Fruit fly (Drosophila melanogaster) whole organism, embryonic: ENCODE results near the gene E2f1.

ENCODE experiments used
- Asciz ChIP-seq: fragments of 200-800 bp; sonication (Bioruptor generic); optimal IDR thresholded peaks from 2 replicates; lab custom pipeline; 2017; ENCODE audit warnings: missing biosample characterization, mild to moderate bottlenecking, missing genetic modification characterization, missing genetic modification reagents
- CG1024 ChIP-seq: fragments of 200-800 bp; sonication (Bioruptor generic); IDR thresholded peaks from 2 replicates; pipeline ENCODE4 v1.3.6; 2022; ENCODE audit warnings: missing biosample characterization, missing genetic modification characterization
- CG10267 ChIP-seq: fragments of 200-800 bp; sonication (Bioruptor generic); optimal IDR thresholded peaks from 2 replicates; lab custom pipeline; 2018; ENCODE audit warnings: missing biosample characterization, mild to moderate bottlenecking, missing genetic modification characterization, moderate library complexity
- CG10654 ChIP-seq: fragments of 200-800 bp; sonication (Bioruptor generic); optimal IDR thresholded peaks from 2 replicates; lab custom pipeline; 2016; ENCODE audit warnings: missing biosample characterization, missing genetic modification characterization
- CG11247 ChIP-seq: fragments of 200-800 bp; sonication (Bioruptor generic); IDR thresholded peaks from 2 replicates; pipeline ENCODE4 v1.3.6; 2022; ENCODE audit warnings: missing biosample characterization, missing genetic modification characterization
- CG11695 ChIP-seq: fragments of 200-800 bp; sonication (Bioruptor generic); IDR thresholded peaks from 3 replicates; pipeline ENCODE4 v1.3.6; 2022; ENCODE audit warnings: missing biosample characterization, missing genetic modification characterization
- CG1233 ChIP-seq: fragments of 200-800 bp; sonication (Bioruptor generic); optimal IDR thresholded peaks from 4 replicates; lab custom pipeline; 2018; ENCODE audit warnings: missing biosample characterization, mild to moderate bottlenecking, missing genetic modification characterization
- CG15696 ChIP-seq: fragments of 200-800 bp; sonication (Bioruptor generic); optimal IDR thresholded peaks from 2 replicates; lab custom pipeline; 2019; ENCODE audit warnings: missing biosample characterization, mild to moderate bottlenecking, missing genetic modification characterization, moderate library complexity
- CG2199 ChIP-seq: fragments of 200-800 bp; sonication (Bioruptor generic); IDR thresholded peaks from 3 replicates; pipeline ENCODE4 v1.3.6; 2022; ENCODE audit warnings: missing biosample characterization, missing genetic modification characterization
- CG30403 ChIP-seq: fragments of 200-800 bp; sonication (Bioruptor generic); optimal IDR thresholded peaks from 3 replicates; lab custom pipeline; 2016; ENCODE audit warnings: missing biosample characterization, missing genetic modification characterization
- CG3065 ChIP-seq: fragments of 200-800 bp; sonication (Bioruptor generic); optimal IDR thresholded peaks from 2 replicates; lab custom pipeline; 2016; ENCODE audit warnings: missing biosample characterization, missing genetic modification characterization
- CG3407 ChIP-seq: fragments of 200-800 bp; sonication (Bioruptor generic); optimal IDR thresholded peaks from 2 replicates; lab custom pipeline; 2018; ENCODE audit warnings: missing biosample characterization, mild to moderate bottlenecking, missing genetic modification characterization
- CG4282 ChIP-seq: fragments of 200-800 bp; sonication (Bioruptor generic); optimal IDR thresholded peaks from 2 replicates; lab custom pipeline; 2016; ENCODE audit warnings: missing biosample characterization, missing genetic modification characterization
- CG4404 ChIP-seq: fragments of 200-800 bp; sonication (Bioruptor generic); IDR thresholded peaks from 2 replicates; pipeline ENCODE4 v1.3.6; 2022; ENCODE audit warnings: missing biosample characterization, missing genetic modification characterization
- CG6813 ChIP-seq: fragments of 200-800 bp; sonication (Bioruptor generic); optimal IDR thresholded peaks from 2 replicates; lab custom pipeline; 2017; ENCODE audit warnings: missing biosample characterization, missing genetic modification characterization, mild to moderate bottlenecking, moderate library complexity, missing genetic modification reagents
- CG9215 ChIP-seq: fragments of 200-800 bp; sonication (Bioruptor generic); IDR thresholded peaks from 2 replicates; pipeline ENCODE4 v1.3.6; 2022; ENCODE audit warnings: missing biosample characterization, missing genetic modification characterization
- CG9876 ChIP-seq: fragments of 200-800 bp; sonication (Bioruptor generic); optimal IDR thresholded peaks from 2 replicates; lab custom pipeline; 2016; ENCODE audit warnings: missing biosample characterization, missing genetic modification characterization
- Dad ChIP-seq: fragments of 200-800 bp; sonication (Bioruptor generic); optimal IDR thresholded peaks from 3 replicates; lab custom pipeline; 2016; ENCODE audit warnings: missing biosample characterization, missing genetic modification characterization
- Deaf1 ChIP-seq: fragments of 200-800 bp; optimal IDR thresholded peaks from 3 replicates; lab custom pipeline; 2019; ENCODE audit warnings: missing biosample characterization, mild to moderate bottlenecking, missing genetic modification characterization, moderate library complexity
- Doc2 ChIP-seq: fragments of 200-800 bp; sonication (Bioruptor generic); IDR thresholded peaks from 2 replicates; pipeline ENCODE4 v1.3.6; 2022; ENCODE audit warnings: missing biosample characterization, missing genetic modification characterization
- E2f1 ChIP-seq: fragments of 200-800 bp; sonication (Bioruptor generic); IDR thresholded peaks from 2 replicates; pipeline ENCODE4 v1.3.6; 2022; ENCODE audit warnings: missing biosample characterization, missing genetic modification characterization
- Hmx ChIP-seq: fragments of 200-800 bp; sonication (Bioruptor generic); optimal IDR thresholded peaks from 2 replicates; lab custom pipeline; 2016; ENCODE audit warnings: missing biosample characterization, missing genetic modification characterization
- MBD-R2 ChIP-seq: fragments of 200-800 bp; sonication (Bioruptor generic); IDR thresholded peaks from 2 replicates; pipeline ENCODE4 v1.3.6; 2022; ENCODE audit warnings: missing biosample characterization, missing genetic modification characterization
- Mes4 ChIP-seq: fragments of 200-800 bp; sonication (Bioruptor generic); optimal IDR thresholded peaks from 2 replicates; lab custom pipeline; 2016; ENCODE audit warnings: missing biosample characterization, missing genetic modification characterization
- PHDP ChIP-seq: fragments of 200-800 bp; sonication (Bioruptor generic); optimal IDR thresholded peaks from 3 replicates; lab custom pipeline; 2018; ENCODE audit warnings: missing biosample characterization, mild to moderate bottlenecking, missing genetic modification characterization, moderate library complexity
- Sry-δ ChIP-seq: fragments of 200-800 bp; sonication (Bioruptor generic); optimal IDR thresholded peaks from 2 replicates; lab custom pipeline; 2016; ENCODE audit warnings: missing biosample characterization, missing genetic modification characterization
- Vsx1 ChIP-seq: fragments of 200-800 bp; sonication (Bioruptor generic); optimal IDR thresholded peaks from 2 replicates; lab custom pipeline; 2017; ENCODE audit warnings: missing biosample characterization, mild to moderate bottlenecking, missing genetic modification characterization, missing genetic modification reagents
- amos ChIP-seq: fragments of 200-800 bp; sonication (Bioruptor generic); IDR thresholded peaks from 2 replicates; pipeline ENCODE4 v1.3.6; 2022; ENCODE audit warnings: missing biosample characterization, missing genetic modification characterization; ENCODE audit not compliant: partially characterized antibody
- aop ChIP-seq: fragments of 200-800 bp; sonication (Bioruptor generic); IDR thresholded peaks from 2 replicates; pipeline ENCODE4 v1.3.6; 2022; ENCODE audit warnings: missing biosample characterization, missing genetic modification characterization
- ato ChIP-seq: fragments of 200-800 bp; sonication (Bioruptor generic); IDR thresholded peaks from 2 replicates; pipeline ENCODE4 v1.3.6; 2022; ENCODE audit warnings: missing biosample characterization, missing genetic modification characterization; ENCODE audit not compliant: partially characterized antibody
- chn ChIP-seq: fragments of 200-800 bp; sonication (Bioruptor generic); optimal IDR thresholded peaks from 2 replicates; lab custom pipeline; 2016; ENCODE audit warnings: missing biosample characterization, missing genetic modification characterization
- dati ChIP-seq: fragments of 200-800 bp; sonication (Bioruptor generic); IDR thresholded peaks from 2 replicates; pipeline ENCODE4 v1.3.6; 2022; ENCODE audit warnings: missing biosample characterization, missing genetic modification characterization
- dimm ChIP-seq: fragments of 200-800 bp; sonication (Bioruptor generic); IDR thresholded peaks from 2 replicates; pipeline ENCODE4 v1.3.6; 2022; ENCODE audit warnings: missing biosample characterization, missing genetic modification characterization
- exex ChIP-seq: fragments of 200-800 bp; sonication (Bioruptor generic); optimal IDR thresholded peaks from 4 replicates; lab custom pipeline; 2018; ENCODE audit warnings: missing biosample characterization, mild to moderate bottlenecking, missing genetic modification characterization, moderate library complexity
- fd102C ChIP-seq: fragments of 200-800 bp; sonication (Bioruptor generic); optimal IDR thresholded peaks from 2 replicates; lab custom pipeline; 2018; ENCODE audit warnings: missing biosample characterization, mild to moderate bottlenecking, missing genetic modification characterization, moderate library complexity
- fru ChIP-seq: fragments of >200 bp; optimal IDR thresholded peaks from 2 replicates; lab custom pipeline; 2017
- gsb-n ChIP-seq: fragments of 200-800 bp; sonication (Bioruptor generic); optimal IDR thresholded peaks from 3 replicates; lab custom pipeline; 2018; ENCODE audit warnings: missing biosample characterization, mild to moderate bottlenecking, missing genetic modification characterization
- gt ChIP-seq: fragments of 200-800 bp; sonication (Bioruptor generic); IDR thresholded peaks from 2 replicates; pipeline ENCODE4 v1.3.6; 2022; ENCODE audit warnings: missing biosample characterization, missing genetic modification characterization
- jing ChIP-seq: fragments of 200-800 bp; sonication (Bioruptor generic); optimal IDR thresholded peaks from 2 replicates; lab custom pipeline; 2018; ENCODE audit warnings: missing biosample characterization, mild to moderate bottlenecking, missing genetic modification characterization
- lilli ChIP-seq: fragments of 200-800 bp; sonication (Bioruptor generic); optimal IDR thresholded peaks from 3 replicates; lab custom pipeline; 2016; ENCODE audit warnings: missing biosample characterization, missing genetic modification characterization
- maf-S ChIP-seq: fragments of 200-800 bp; sonication (Bioruptor generic); optimal IDR thresholded peaks from 2 replicates; lab custom pipeline; 2016; ENCODE audit warnings: missing biosample characterization, missing genetic modification characterization
- oc ChIP-seq: fragments of 200-800 bp; sonication (Bioruptor generic); optimal IDR thresholded peaks from 2 replicates; lab custom pipeline; 2018; ENCODE audit warnings: missing biosample characterization, mild to moderate bottlenecking, missing genetic modification characterization, moderate library complexity
- odd ChIP-seq: fragments of 200-800 bp; sonication (Bioruptor generic); optimal IDR thresholded peaks from 2 replicates; lab custom pipeline; 2017; ENCODE audit warnings: missing biosample characterization, mild to moderate bottlenecking, missing genetic modification characterization
- otp ChIP-seq: fragments of 200-800 bp; sonication (Bioruptor generic); IDR thresholded peaks from 3 replicates; pipeline ENCODE4, ENCODE4 v1.3.6; 2022; ENCODE audit warnings: missing biosample characterization, missing genetic modification characterization
- pho ChIP-seq: fragments of 200-800 bp; sonication (Bioruptor generic); optimal IDR thresholded peaks from 2 replicates; lab custom pipeline; 2016; ENCODE audit warnings: missing biosample characterization, missing genetic modification characterization
- slbo ChIP-seq: fragments of 200-800 bp; sonication (Bioruptor generic); IDR thresholded peaks from 2 replicates; pipeline ENCODE4 v1.3.6; 2022; ENCODE audit warnings: missing biosample characterization, missing genetic modification characterization
- sr ChIP-seq: fragments of 200-800 bp; sonication (Bioruptor generic); IDR thresholded peaks from 3 replicates; pipeline ENCODE4 v1.3.6; 2022; ENCODE audit warnings: missing biosample characterization, missing genetic modification characterization
- stwl ChIP-seq: fragments of 200-800 bp; sonication (Bioruptor generic); optimal IDR thresholded peaks from 3 replicates; lab custom pipeline; 2018; ENCODE audit warnings: missing biosample characterization, mild to moderate bottlenecking, missing genetic modification characterization, moderate library complexity
- tgo ChIP-seq: fragments of 200-800 bp; sonication (Bioruptor generic); IDR thresholded peaks from 3 replicates; pipeline ENCODE4 v1.3.6; 2022; ENCODE audit warnings: missing biosample characterization, missing genetic modification characterization
- twi ChIP-seq: fragments of 200-800 bp; optimal IDR thresholded peaks from 2 replicates; lab custom pipeline; 2019; ENCODE audit warnings: missing biosample characterization, mild to moderate bottlenecking, missing genetic modification characterization, moderate library complexity
- zfh1 ChIP-seq: fragments of 200-800 bp; sonication (Bioruptor generic); IDR thresholded peaks from 3 replicates; pipeline ENCODE4 v1.3.6; 2022; ENCODE audit warnings: missing biosample characterization, missing genetic modification characterization

The E2f1 gene

DNA sequence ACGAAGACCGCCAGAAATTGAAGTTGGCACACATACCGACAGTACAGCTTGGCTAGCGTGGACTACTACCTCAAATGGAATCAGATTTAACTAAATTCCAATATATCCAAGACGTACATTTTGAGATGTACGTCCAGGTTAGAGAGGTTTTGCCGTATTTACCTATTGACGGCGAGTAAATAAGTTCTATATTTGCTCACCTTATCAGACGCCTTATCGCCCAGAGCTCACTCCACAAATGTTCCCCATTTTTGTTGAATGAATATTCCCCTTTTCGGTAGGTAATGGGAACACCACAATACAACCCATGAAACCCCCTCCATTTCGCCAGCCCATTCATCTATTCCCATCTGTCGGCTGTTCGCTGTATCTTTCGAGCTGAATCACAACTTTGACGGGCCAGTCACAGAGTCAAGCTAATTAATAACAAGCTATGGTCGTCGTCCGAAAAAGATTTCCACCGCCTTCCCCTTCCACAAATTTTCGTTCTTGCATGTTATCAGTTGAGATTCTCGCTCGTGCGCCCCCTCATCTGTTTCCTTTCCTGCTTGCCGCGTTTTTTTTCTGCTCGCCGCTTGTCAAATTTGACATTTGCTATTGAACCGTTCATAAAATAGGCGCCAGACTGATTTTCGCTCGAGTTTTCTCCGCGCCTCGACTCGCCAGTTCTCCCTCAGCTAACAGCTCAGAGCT, 69.8 kb downstream of the E2f1 start (continued):
- TF ChIP-seq amos: no peak
- peak; percentile 85 for TF ChIP-seq CG30403 (GFP tag; lab: Kevin White, UChicago)
- peak; percentile 95 for TF ChIP-seq gsb-n (tag; lab: Kevin White, UChicago)
- TF ChIP-seq exex (tag; lab: Kevin White, UChicago): peak; percentile 64
- peak; percentile 99 for TF ChIP-seq CG15696 (tag; lab: Kevin White, UChicago)
- peak; percentile 91 for TF ChIP-seq CG11695 (GFP tag; lab: Robert Waterston, UW)
- peak; percentile 86 for TF ChIP-seq jing
- TF ChIP-seq odd (GFP tag; lab: Kevin White, UChicago): peak; percentile 92
- TF ChIP-seq Hmx (GFP tag; lab: Kevin White, UChicago): peak; percentile 56
- TF ChIP-seq dati (GFP tag; lab: Robert Waterston, UW): peak; percentile 82
- TF ChIP-seq stwl (tag; lab: Kevin White, UChicago): peak; percentile 43
- peak; percentile 72 for TF ChIP-seq Sry-δ (GFP tag; lab: Kevin White, UChicago)
- peak; percentile 87 for TF ChIP-seq CG4404 (GFP tag; lab: Robert Waterston, UW)
- TF ChIP-seq Asciz: peak; percentile 98
- TF ChIP-seq Dad: peak; percentile 93
- peak; percentile 92 for TF ChIP-seq pho (GFP tag; lab: Kevin White, UChicago)
- peak; percentile 13 for TF ChIP-seq Deaf1 (tag; lab: Kevin White, UChicago)
- TF ChIP-seq ato (GFP tag; lab: Robert Waterston, UW): no peak
- TF ChIP-seq CG10654: peak; percentile 96
- TF ChIP-seq gt: peak; percentile 90
- TF ChIP-seq sr: peak; percentile 93
- TF ChIP-seq E2f1 (GFP tag; lab: Robert Waterston, UW): peak; percentile 87
- peak; percentile 87 for TF ChIP-seq PHDP (tag; lab: Kevin White, UChicago)
- peak; percentile 79; the same call in 1 of the 2 replicates for TF ChIP-seq MBD-R2 (GFP tag; lab: Robert Waterston, UW)
- TF ChIP-seq oc: peak; percentile 89
- TF ChIP-seq CG9876 (GFP tag; lab: Kevin White, UChicago): peak; percentile 88
- peak; percentile 94 for TF ChIP-seq maf-S (GFP tag; lab: Kevin White, UChicago)
- TF ChIP-seq CG3407 (GFP tag; lab: Kevin White, UChicago): peak; percentile 98
- peak; percentile 83 for TF ChIP-seq slbo (GFP tag; lab: Robert Waterston, UW)
- TF ChIP-seq fru (lab: Kevin White, UChicago): no peak
- peak; percentile 89 for TF ChIP-seq chn (GFP tag; lab: Kevin White, UChicago)
- peak; percentile 97 for TF ChIP-seq Mes4 (GFP tag; lab: Kevin White, UChicago)
- TF ChIP-seq CG9215 (GFP tag; lab: Robert Waterston, UW): peak; percentile 80
- TF ChIP-seq CG3065: peak; percentile 94
- peak; percentile 87 for TF ChIP-seq tgo (GFP tag; lab: Robert Waterston, UW)
- TF ChIP-seq CG1233: peak; percentile 95
- peak; percentile 97 for TF ChIP-seq CG6813 (GFP tag; lab: Kevin White, UChicago)
- no peak; the same call in 1 of the 2 replicates for TF ChIP-seq Doc2 (GFP tag; lab: Robert Waterston, UW)
- peak; percentile 76 for TF ChIP-seq CG10267 (tag; lab: Kevin White, UChicago)
- peak; percentile 88 for TF ChIP-seq dimm (GFP tag; lab: Robert Waterston, UW)
- peak; percentile 99 for TF ChIP-seq otp (GFP tag; lab: Robert Waterston, UW)
- peak; percentile 88 for TF ChIP-seq lilli (GFP tag; lab: Kevin White, UChicago)
- TF ChIP-seq Vsx1 (GFP tag; lab: Kevin White, UChicago): peak; percentile 96
- TF ChIP-seq CG1024 (GFP tag; lab: Robert Waterston, UW): peak; percentile 96
- TF ChIP-seq CG4282 (GFP tag; lab: Kevin White, UChicago): peak; percentile 75
- peak; percentile 88 for TF ChIP-seq CG11247 (GFP tag; lab: Robert Waterston, UW)
- TF ChIP-seq aop (GFP tag; lab: Robert Waterston, UW): peak; percentile 89
- TF ChIP-seq fd102C: peak; percentile 98
- peak; percentile 42; the same call in 1 of the 3 replicates for TF ChIP-seq CG2199 (GFP tag; lab: Robert Waterston, UW)
- peak; percentile 80 for TF ChIP-seq twi (tag; lab: Kevin White, UChicago)
- TF ChIP-seq zfh1 (GFP tag; lab: Robert Waterston, UW): peak; percentile 96
